Worm (Caenorhabditis elegans) whole organism, mixed stage, embryonic: ENCODE measurements around the gene str-169.

Experiments
- M03D4.4 ChIP-seq: sonication (generic microtip); optimal IDR thresholded peaks from 2 replicates; lab custom pipeline; 2017; ENCODE audit warnings: mild to moderate bottlenecking, missing genetic modification characterization, missing compliant biosample characterization
- bed-3 ChIP-seq: fragments of 200-800 bp; sonication (Bioruptor generic); optimal IDR thresholded peaks from 3 replicates; lab custom pipeline; 2018; ENCODE audit warnings: mild to moderate bottlenecking, missing genetic modification characterization, moderate library complexity, missing compliant biosample characterization
- blmp-1 ChIP-seq: fragments of 150-350 bp; optimal IDR thresholded peaks from 2 replicates; lab custom pipeline; 2014; ENCODE audit warnings: missing biosample characterization, missing genetic modification characterization
- ceh-39 ChIP-seq: fragments of 150-350 bp; optimal IDR thresholded peaks from 2 replicates; lab custom pipeline; 2014; ENCODE audit warnings: missing biosample characterization, missing genetic modification characterization
- ceh-43 ChIP-seq: fragments of 200-800 bp; sonication (Bioruptor generic); optimal IDR thresholded peaks from 2 replicates; lab custom pipeline; 2018; ENCODE audit warnings: mild to moderate bottlenecking, missing genetic modification characterization, moderate library complexity, missing compliant biosample characterization
- cnd-1 ChIP-seq: fragments of 200-800 bp; sonication (Bioruptor generic); optimal IDR thresholded peaks from 2 replicates; lab custom pipeline; 2018; ENCODE audit warnings: mild to moderate bottlenecking, missing genetic modification characterization, missing compliant biosample characterization
- drap-1 ChIP-seq: fragments of 200-800 bp; sonication (Bioruptor generic); optimal IDR thresholded peaks from 3 replicates; lab custom pipeline; 2018; ENCODE audit warnings: mild to moderate bottlenecking, missing genetic modification characterization, missing compliant biosample characterization
- elt-1 ChIP-seq: sonication (generic microtip); optimal IDR thresholded peaks from 2 replicates; lab custom pipeline; 2017; ENCODE audit warnings: missing genetic modification characterization, mild to moderate bottlenecking, missing compliant biosample characterization, antibody characterized with exemption, moderate library complexity, borderline replicate concordance; ENCODE audit not compliant: insufficient read depth
- elt-3 ChIP-seq: fragments of 150-350 bp; optimal IDR thresholded peaks from 2 replicates; lab custom pipeline; 2014; ENCODE audit warnings: missing biosample characterization, missing genetic modification characterization
- flh-1 ChIP-seq: fragments of 200-800 bp; sonication (Bioruptor generic); optimal IDR thresholded peaks from 2 replicates; lab custom pipeline; 2018; ENCODE audit warnings: mild to moderate bottlenecking, missing genetic modification characterization, moderate library complexity, missing compliant biosample characterization
- ham-2 ChIP-seq: fragments of 200-800 bp; sonication (Bioruptor generic); optimal IDR thresholded peaks from 2 replicates; lab custom pipeline; 2018; ENCODE audit warnings: mild to moderate bottlenecking, missing genetic modification characterization, missing compliant biosample characterization
- lin-32 ChIP-seq: fragments of 200-800 bp; sonication (Bioruptor generic); optimal IDR thresholded peaks from 2 replicates; lab custom pipeline; 2018; ENCODE audit warnings: mild to moderate bottlenecking, missing genetic modification characterization, missing compliant biosample characterization
- mab-5 ChIP-seq: fragments of 150-350 bp; optimal IDR thresholded peaks from 2 replicates; lab custom pipeline; 2014; ENCODE audit warnings: missing biosample characterization, missing genetic modification characterization
- mep-1 ChIP-seq: fragments of 150-350 bp; optimal IDR thresholded peaks from 2 replicates; lab custom pipeline; 2017; ENCODE audit warnings: missing biosample characterization, missing genetic modification reagents, missing genetic modification characterization, inconsistent platforms
- mls-2 ChIP-seq: sonication (generic microtip); optimal IDR thresholded peaks from 2 replicates; lab custom pipeline; 2016; ENCODE audit warnings: mild to moderate bottlenecking, missing genetic modification characterization, moderate library complexity, missing compliant biosample characterization
- nhr-12 ChIP-seq: fragments of 150-350 bp; optimal IDR thresholded peaks from 2 replicates; lab custom pipeline; 2014; ENCODE audit warnings: missing biosample characterization, missing genetic modification characterization
- nhr-2 ChIP-seq: fragments of 150-350 bp; optimal IDR thresholded peaks from 2 replicates; lab custom pipeline; 2014; ENCODE audit warnings: missing biosample characterization, missing genetic modification characterization
- nhr-237 ChIP-seq: fragments of 150-350 bp; optimal IDR thresholded peaks from 2 replicates; lab custom pipeline; 2014; ENCODE audit warnings: missing biosample characterization, missing genetic modification characterization
- nhr-28 ChIP-seq: fragments of 150-350 bp; optimal IDR thresholded peaks from 2 replicates; lab custom pipeline; 2014; ENCODE audit warnings: missing biosample characterization, missing genetic modification characterization
- nhr-76 ChIP-seq: sonication (generic microtip); optimal IDR thresholded peaks from 2 replicates; lab custom pipeline; 2017; ENCODE audit warnings: missing biosample characterization, missing genetic modification characterization
- pha-4 ChIP-seq: fragments of 150-350 bp; optimal IDR thresholded peaks from 2 replicates; lab custom pipeline; 2018; ENCODE audit warnings: missing biosample characterization, missing genetic modification reagents, missing genetic modification characterization
- sem-2 ChIP-seq: fragments of 200-800 bp; sonication (Bioruptor generic); optimal IDR thresholded peaks from 2 replicates; lab custom pipeline; 2018; ENCODE audit warnings: mild to moderate bottlenecking, missing genetic modification characterization, missing compliant biosample characterization
- snpc-4 ChIP-seq: fragments of 150-350 bp; optimal IDR thresholded peaks from 2 replicates; lab custom pipeline; 2014; ENCODE audit warnings: missing biosample characterization, missing genetic modification characterization
- sptf-1 ChIP-seq: sonication (generic microtip); optimal IDR thresholded peaks from 2 replicates; lab custom pipeline; 2017; ENCODE audit warnings: mild to moderate bottlenecking, missing genetic modification characterization, moderate library complexity, missing compliant biosample characterization
- tbx-8 ChIP-seq: fragments of 200-800 bp; sonication (Bioruptor generic); optimal IDR thresholded peaks from 2 replicates; lab custom pipeline; 2018; ENCODE audit warnings: mild to moderate bottlenecking, missing genetic modification characterization, moderate library complexity, missing compliant biosample characterization
- unc-120 ChIP-seq: sonication (generic microtip); optimal IDR thresholded peaks from 2 replicates; lab custom pipeline; 2017; ENCODE audit warnings: missing genetic modification characterization, missing compliant biosample characterization; ENCODE audit not compliant: poor library complexity, severe bottlenecking
- unc-39 ChIP-seq: fragments of 150-350 bp; optimal IDR thresholded peaks from 2 replicates; lab custom pipeline; 2014; ENCODE audit warnings: missing biosample characterization, missing genetic modification characterization
- unc-62 ChIP-seq: fragments of 150-350 bp; optimal IDR thresholded peaks from 2 replicates; lab custom pipeline; 2014; ENCODE audit warnings: missing biosample characterization, missing genetic modification reagents, missing genetic modification characterization
- zip-8 ChIP-seq: fragments of 150-350 bp; optimal IDR thresholded peaks from 2 replicates; lab custom pipeline; 2014; ENCODE audit warnings: missing biosample characterization, missing genetic modification characterization
- ztf-11 ChIP-seq: fragments of 150-350 bp; optimal IDR thresholded peaks from 2 replicates; lab custom pipeline; 2014; ENCODE audit warnings: missing biosample characterization, missing genetic modification characterization

The str-169 gene

ce11 chrIV:4917774-4918173 lies 28.1 kb upstream of the str-169 start, which contains the start of gene str-158:
Gene str-158, plus strand, starts transcription at chrIV:4918074.
- no peak for TF ChIP-seq sem-2
- no peak for TF ChIP-seq nhr-237 (tag; lab: Kevin White, UChicago)
- TF ChIP-seq unc-39 (tag; lab: Kevin White, UChicago), result no peak
- TF ChIP-seq ceh-43 (GFP tag; lab: Kevin White, UChicago), result no peak
- TF ChIP-seq tbx-8 (GFP tag; lab: Kevin White, UChicago), result no peak
- TF ChIP-seq bed-3 (GFP tag; lab: Kevin White, UChicago), result no peak
- TF ChIP-seq ztf-11, result no peak
- no peak for TF ChIP-seq flh-1 (GFP tag; lab: Kevin White, UChicago)
- no peak for TF ChIP-seq snpc-4 (tag; lab: Kevin White, UChicago)
- TF ChIP-seq ham-2 (GFP tag; lab: Kevin White, UChicago), result no peak
- no peak for TF ChIP-seq pha-4 (tag; lab: Kevin White, UChicago)
- no peak for TF ChIP-seq mep-1 (tag; lab: Kevin White, UChicago)
- TF ChIP-seq drap-1 (GFP tag; lab: Kevin White, UChicago), result no peak
- TF ChIP-seq nhr-28, result no peak
- no peak for TF ChIP-seq mls-2 (tag; lab: Kevin White, UChicago)
- TF ChIP-seq ceh-39, result no peak
- no peak for TF ChIP-seq cnd-1 (tag; lab: Kevin White, UChicago)
- no peak for TF ChIP-seq M03D4.4 (tag; lab: Kevin White, UChicago)
- no peak for TF ChIP-seq unc-120 (tag; lab: Kevin White, UChicago)
- no peak for TF ChIP-seq sptf-1 (tag; lab: Kevin White, UChicago)

ce11 chrIV:4930045-4930444 lies 15.8 kb upstream of the str-169 start, which contains the start of gene Y9C9A.8:
Gene Y9C9A.8, plus strand, starts transcription at chrIV:4930345.
- no peak for TF ChIP-seq tbx-8 (GFP tag; lab: Kevin White, UChicago)
- TF ChIP-seq blmp-1 (tag; lab: Kevin White, UChicago), result no peak
- TF ChIP-seq sptf-1 (tag; lab: Kevin White, UChicago), result no peak
- TF ChIP-seq sem-2, result no peak
- TF ChIP-seq nhr-237 (tag; lab: Kevin White, UChicago), result no peak
- TF ChIP-seq zip-8 (tag; lab: Kevin White, UChicago), result no peak
- TF ChIP-seq mls-2 (tag; lab: Kevin White, UChicago), result no peak
- no peak for TF ChIP-seq elt-1 (tag; lab: Kevin White, UChicago)
- no peak for TF ChIP-seq drap-1 (GFP tag; lab: Kevin White, UChicago)
- no peak for TF ChIP-seq ceh-43 (GFP tag; lab: Kevin White, UChicago)
- TF ChIP-seq mab-5, result no peak
- no peak for TF ChIP-seq snpc-4 (tag; lab: Kevin White, UChicago)
- no peak for TF ChIP-seq M03D4.4 (tag; lab: Kevin White, UChicago)
- TF ChIP-seq nhr-12 (tag; lab: Kevin White, UChicago), result no peak
- no peak for TF ChIP-seq unc-62 (GFP tag; lab: Kevin White, UChicago)
- no peak for TF ChIP-seq elt-3 (tag; lab: Kevin White, UChicago)

- no peak for TF ChIP-seq M03D4.4 (tag; lab: Kevin White, UChicago)
- no peak for TF ChIP-seq nhr-28
- TF ChIP-seq unc-62 (GFP tag; lab: Kevin White, UChicago), result no peak
- TF ChIP-seq nhr-76 (tag; lab: Kevin White, UChicago), result no peak
- TF ChIP-seq ceh-43 (GFP tag; lab: Kevin White, UChicago), result no peak
- TF ChIP-seq snpc-4 (tag; lab: Kevin White, UChicago), result no peak
- no peak for TF ChIP-seq flh-1 (GFP tag; lab: Kevin White, UChicago)
- TF ChIP-seq tbx-8 (GFP tag; lab: Kevin White, UChicago), result no peak
Measured at ce11 chrIV:4930754-4931322, 15.0 kb upstream of the str-169 start.

- TF ChIP-seq cnd-1 (tag; lab: Kevin White, UChicago), result no peak
Measured at ce11 chrIV:4934103-4934502, 11.8 kb upstream of the str-169 start, which contains the start of gene str-153. Gene str-153, plus strand, starts transcription at chrIV:4934403.

ce11 chrIV:4937647-4938046 lies 8.2 kb upstream of the str-169 start, which contains the start of gene fbxa-86:
Gene fbxa-86, minus strand, starts transcription at chrIV:4938013.
- TF ChIP-seq drap-1 (GFP tag; lab: Kevin White, UChicago) (no peak), tbx-8 (GFP tag; lab: Kevin White, UChicago) (no peak), ceh-39 (no peak), nhr-2 (tag; lab: Kevin White, UChicago) (no peak), nhr-12 (tag; lab: Kevin White, UChicago) (no peak), cnd-1 (tag; lab: Kevin White, UChicago) (no peak), ztf-11 (no peak), flh-1 (GFP tag; lab: Kevin White, UChicago) (no peak), M03D4.4 (tag; lab: Kevin White, UChicago) (no peak), lin-32 (GFP tag; lab: Kevin White, UChicago) (no peak), mls-2 (tag; lab: Kevin White, UChicago) (no peak)
